Worm (Caenorhabditis elegans) whole organism, mixed stage, embryonic: ENCODE measurements around the gene mdt-20.

Source experiments
- M03D4.4 ChIP-seq: sonication (generic microtip); optimal IDR thresholded peaks from 2 replicates; lab custom pipeline; 2017; ENCODE audit warnings: mild to moderate bottlenecking, missing genetic modification characterization, missing compliant biosample characterization
- blmp-1 ChIP-seq: fragments of 150-350 bp; optimal IDR thresholded peaks from 2 replicates; lab custom pipeline; 2014; ENCODE audit warnings: missing biosample characterization, missing genetic modification characterization
- ceh-39 ChIP-seq: fragments of 150-350 bp; optimal IDR thresholded peaks from 2 replicates; lab custom pipeline; 2014; ENCODE audit warnings: missing biosample characterization, missing genetic modification characterization
- ceh-43 ChIP-seq: fragments of 200-800 bp; sonication (Bioruptor generic); optimal IDR thresholded peaks from 2 replicates; lab custom pipeline; 2018; ENCODE audit warnings: mild to moderate bottlenecking, missing genetic modification characterization, moderate library complexity, missing compliant biosample characterization
- ceh-83 ChIP-seq: fragments of 200-800 bp; sonication (Bioruptor generic); optimal IDR thresholded peaks from 2 replicates; lab custom pipeline; 2018; ENCODE audit warnings: mild to moderate bottlenecking, missing genetic modification characterization, missing compliant biosample characterization
- ces-1 ChIP-seq: fragments of 150-350 bp; optimal IDR thresholded peaks from 2 replicates; lab custom pipeline; 2014; ENCODE audit warnings: missing biosample characterization, missing genetic modification reagents, missing genetic modification characterization
- elt-1 ChIP-seq: sonication (generic microtip); optimal IDR thresholded peaks from 2 replicates; lab custom pipeline; 2017; ENCODE audit warnings: missing genetic modification characterization, mild to moderate bottlenecking, missing compliant biosample characterization, antibody characterized with exemption, moderate library complexity, borderline replicate concordance; ENCODE audit not compliant: insufficient read depth
- elt-3 ChIP-seq: fragments of 150-350 bp; optimal IDR thresholded peaks from 2 replicates; lab custom pipeline; 2014; ENCODE audit warnings: missing biosample characterization, missing genetic modification characterization
- ham-2 ChIP-seq: fragments of 200-800 bp; sonication (Bioruptor generic); optimal IDR thresholded peaks from 2 replicates; lab custom pipeline; 2018; ENCODE audit warnings: mild to moderate bottlenecking, missing genetic modification characterization, missing compliant biosample characterization
- hlh-1 ChIP-seq: fragments of 150-350 bp; optimal IDR thresholded peaks from 2 replicates; lab custom pipeline; 2014; ENCODE audit warnings: missing biosample characterization, missing genetic modification reagents, missing genetic modification characterization
- mab-5 ChIP-seq: fragments of 150-350 bp; optimal IDR thresholded peaks from 2 replicates; lab custom pipeline; 2014; ENCODE audit warnings: missing biosample characterization, missing genetic modification characterization
- nhr-12 ChIP-seq: fragments of 150-350 bp; optimal IDR thresholded peaks from 2 replicates; lab custom pipeline; 2014; ENCODE audit warnings: missing biosample characterization, missing genetic modification characterization
- nhr-2 ChIP-seq: fragments of 150-350 bp; optimal IDR thresholded peaks from 2 replicates; lab custom pipeline; 2014; ENCODE audit warnings: missing biosample characterization, missing genetic modification characterization
- nhr-237 ChIP-seq: fragments of 150-350 bp; optimal IDR thresholded peaks from 2 replicates; lab custom pipeline; 2014; ENCODE audit warnings: missing biosample characterization, missing genetic modification characterization
- nhr-28 ChIP-seq: fragments of 150-350 bp; optimal IDR thresholded peaks from 2 replicates; lab custom pipeline; 2014; ENCODE audit warnings: missing biosample characterization, missing genetic modification characterization
- sem-2 ChIP-seq: fragments of 200-800 bp; sonication (Bioruptor generic); optimal IDR thresholded peaks from 2 replicates; lab custom pipeline; 2018; ENCODE audit warnings: mild to moderate bottlenecking, missing genetic modification characterization, missing compliant biosample characterization
- snpc-4 ChIP-seq: fragments of 150-350 bp; optimal IDR thresholded peaks from 2 replicates; lab custom pipeline; 2014; ENCODE audit warnings: missing biosample characterization, missing genetic modification characterization
- sptf-1 ChIP-seq: sonication (generic microtip); optimal IDR thresholded peaks from 2 replicates; lab custom pipeline; 2017; ENCODE audit warnings: mild to moderate bottlenecking, missing genetic modification characterization, moderate library complexity, missing compliant biosample characterization
- unc-120 ChIP-seq: sonication (generic microtip); optimal IDR thresholded peaks from 2 replicates; lab custom pipeline; 2017; ENCODE audit warnings: missing genetic modification characterization, missing compliant biosample characterization; ENCODE audit not compliant: poor library complexity, severe bottlenecking
- unc-62 ChIP-seq: fragments of 150-350 bp; optimal IDR thresholded peaks from 2 replicates; lab custom pipeline; 2014; ENCODE audit warnings: missing biosample characterization, missing genetic modification reagents, missing genetic modification characterization
- zip-8 ChIP-seq: fragments of 150-350 bp; optimal IDR thresholded peaks from 2 replicates; lab custom pipeline; 2014; ENCODE audit warnings: missing biosample characterization, missing genetic modification characterization

The mdt-20 gene

DNA sequence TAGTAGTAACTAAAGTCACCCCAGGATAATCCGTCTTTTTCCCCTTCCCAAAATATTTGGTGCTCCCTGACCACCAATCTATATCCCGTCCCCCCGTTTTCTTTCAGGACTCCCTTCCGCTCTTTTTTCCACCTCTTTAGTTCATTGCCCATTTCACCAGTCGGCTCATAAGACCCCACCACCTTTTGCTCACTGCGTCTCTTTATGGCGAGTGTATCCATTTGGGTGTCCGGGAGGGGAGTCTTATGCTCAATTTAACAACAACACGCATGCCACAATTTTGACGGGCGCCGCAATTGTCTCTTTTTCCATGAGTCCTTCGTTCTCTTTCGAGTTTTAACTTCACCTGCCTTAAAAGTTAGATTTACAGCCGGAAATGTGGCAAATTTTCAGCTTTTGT, 25.6 kb downstream of the mdt-20 start:
- no peak for TF ChIP-seq unc-62
- no peak for TF ChIP-seq nhr-2 (tag; lab: Kevin White, UChicago)
- peak; percentile 65 for TF ChIP-seq ces-1 (GFP tag; lab: Kevin White, UChicago)

DNA sequence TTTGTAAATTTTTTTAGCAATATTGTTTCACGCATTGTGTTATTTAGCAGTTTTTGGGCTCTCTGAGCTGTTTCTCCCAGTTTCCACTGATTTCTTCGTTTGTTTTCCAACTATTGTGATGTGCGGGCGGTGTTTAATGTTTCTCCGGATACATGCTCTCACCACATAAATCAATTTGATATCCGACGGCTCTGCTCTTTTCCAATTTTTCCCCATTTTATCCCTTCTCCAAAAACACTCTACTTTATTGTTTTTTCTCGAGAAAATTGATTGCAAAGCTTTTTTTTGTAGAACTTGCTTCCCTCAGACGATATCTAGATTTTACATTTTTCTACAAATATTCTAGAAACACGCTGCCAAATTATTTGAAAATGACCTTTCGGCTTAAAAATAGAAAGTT, 27.9 kb downstream of the mdt-20 start:
- TF ChIP-seq elt-1 (tag; lab: Kevin White, UChicago) (no peak), nhr-2 (tag; lab: Kevin White, UChicago) (no peak), ceh-43 (GFP tag; lab: Kevin White, UChicago) (no peak), ham-2 (GFP tag; lab: Kevin White, UChicago) (no peak), zip-8 (tag; lab: Kevin White, UChicago) (no peak), sptf-1 (tag; lab: Kevin White, UChicago) (no peak), unc-120 (no peak), blmp-1 (no peak)

DNA sequence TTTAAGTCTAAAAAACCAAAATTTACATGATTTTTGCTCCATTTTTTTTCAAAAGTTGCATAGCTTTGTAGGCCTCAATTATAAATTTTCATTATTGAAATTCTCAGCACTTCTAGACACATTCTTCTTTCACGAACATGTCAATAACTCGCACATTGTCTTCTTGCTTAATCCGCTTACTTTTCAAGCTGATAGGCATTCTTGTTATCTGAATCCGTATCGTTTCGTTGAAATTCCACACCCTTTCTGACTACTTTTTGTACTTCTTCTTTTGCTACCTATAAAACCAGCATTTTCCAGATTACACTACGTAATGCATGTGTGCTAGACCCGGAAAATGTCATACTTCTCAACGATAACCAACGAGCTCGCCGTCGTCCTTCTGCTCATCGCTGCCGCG, 28.7 kb downstream of the mdt-20 start, which contains the start of gene W09G12.9:
TSS of gene W09G12.9 (plus strand) at position 301 of the 400 bp plus-strand sequence.
- TF ChIP-seq elt-3 (tag; lab: Kevin White, UChicago) (no peak), nhr-237 (tag; lab: Kevin White, UChicago) (no peak)

DNA sequence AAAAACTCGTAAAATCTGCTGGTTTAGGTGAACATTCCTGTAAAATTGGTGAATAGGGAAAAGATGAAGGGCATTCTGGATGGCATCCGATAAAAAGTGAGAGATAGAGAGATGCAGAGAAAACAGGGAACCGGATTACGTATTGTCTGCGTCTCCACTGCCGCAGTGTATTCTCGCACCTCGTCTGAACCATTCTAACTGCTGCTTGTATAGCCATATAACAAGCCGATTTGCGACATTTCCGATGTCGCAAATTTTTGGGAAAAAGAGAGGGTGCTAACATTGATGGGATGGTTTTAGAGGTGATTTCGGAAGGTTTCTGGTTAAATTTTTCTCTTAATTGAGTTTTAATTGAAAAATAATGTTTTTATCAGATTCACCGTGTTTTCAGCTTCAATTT, 33.6 kb downstream of the mdt-20 start, which contains the start of gene W09G12.10:
TSS of gene W09G12.10 (minus strand) at position 121 of the 400 bp plus-strand sequence.
- TF ChIP-seq elt-3 (tag; lab: Kevin White, UChicago) = no peak
- peak; percentile 19 for TF ChIP-seq ces-1 (GFP tag; lab: Kevin White, UChicago)
- TF ChIP-seq ham-2 (GFP tag; lab: Kevin White, UChicago) = peak; percentile 73
- TF ChIP-seq, all 35 proteins: peak for 2

DNA sequence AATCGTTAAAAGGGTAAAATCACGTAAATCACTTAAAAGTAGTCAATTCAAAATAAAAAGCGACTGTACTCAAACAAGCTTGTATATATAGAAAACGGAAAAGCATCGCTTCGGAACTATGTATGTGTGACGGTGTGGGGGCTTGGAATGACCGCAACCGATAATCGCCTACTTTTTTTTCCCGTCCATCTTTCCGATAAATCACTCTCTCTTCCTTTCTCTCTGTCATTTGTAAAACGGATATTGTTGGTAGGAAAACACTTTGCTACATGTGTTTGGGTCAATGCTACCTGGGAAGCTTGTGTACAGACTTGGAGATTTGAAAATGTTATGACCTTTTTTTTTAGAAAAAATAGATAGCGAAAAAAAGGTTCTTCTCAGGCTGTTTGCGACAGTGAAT, 37.2 kb downstream of the mdt-20 start:
- TF ChIP-seq mab-5 (tag; lab: Kevin White, UChicago) = no peak
- no peak for TF ChIP-seq zip-8 (tag; lab: Kevin White, UChicago)

DNA sequence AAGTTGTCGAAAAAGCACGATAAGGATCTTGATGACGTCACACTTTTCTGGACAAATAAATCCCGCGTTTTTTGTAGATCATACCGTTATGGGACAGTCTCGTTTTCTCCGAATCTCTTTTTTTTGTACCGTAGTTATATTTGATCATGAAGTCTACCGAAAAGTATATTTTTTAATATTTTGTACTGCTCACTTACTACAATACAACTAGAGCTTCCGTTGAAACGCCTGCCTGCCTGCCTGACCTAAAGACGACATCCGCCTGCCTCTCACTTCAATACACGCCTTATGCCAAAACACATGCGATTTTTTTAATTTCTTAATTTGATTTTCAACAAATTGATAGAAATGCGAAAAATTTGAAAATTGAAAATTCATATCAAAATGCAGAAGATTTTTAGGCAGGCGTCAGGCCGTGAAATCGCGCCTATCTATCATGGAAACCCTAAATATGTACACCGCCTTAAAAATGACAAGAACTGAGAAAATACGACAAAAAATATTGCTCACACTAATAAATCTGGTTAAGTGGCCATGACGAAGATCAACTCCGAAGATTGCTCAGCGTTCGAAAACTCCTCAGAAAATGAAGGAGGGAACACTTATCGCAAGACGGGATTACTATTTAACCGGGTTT, 38.1 kb downstream of the mdt-20 start, which contains the start of gene W09G12.8:
TSS of gene W09G12.8 (plus strand) at position 587 of the 637 bp plus-strand sequence.
- TF ChIP-seq zip-8 (tag; lab: Kevin White, UChicago) (peak; percentile 0), elt-1 (tag; lab: Kevin White, UChicago) (no peak)

DNA sequence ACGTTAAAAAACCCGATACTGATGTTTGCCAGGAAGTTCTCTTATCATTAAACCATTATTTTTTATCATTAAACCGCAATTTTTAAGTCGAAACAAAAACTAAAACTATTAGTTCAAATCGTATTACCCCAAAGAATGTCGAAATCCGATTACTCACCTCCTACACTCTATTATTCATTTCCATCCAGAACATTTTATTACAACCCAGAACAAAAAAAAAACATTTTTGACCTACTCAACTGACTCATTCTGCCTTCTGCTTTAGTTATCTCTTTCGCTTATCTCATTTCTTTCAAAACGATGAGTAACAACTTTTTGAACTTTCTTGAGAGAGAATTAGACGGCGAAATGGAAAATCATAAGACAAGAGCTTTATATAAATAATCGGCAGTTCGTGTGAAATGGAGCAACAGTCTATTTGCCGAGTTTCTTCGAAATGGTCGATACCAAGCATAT, 41.1 kb downstream of the mdt-20 start, which contains the start of gene W09G12.7:
TSS of gene W09G12.7 (plus strand) at position 406 of the 456 bp plus-strand sequence.
- TF ChIP-seq snpc-4 (tag; lab: Kevin White, UChicago) (no peak), blmp-1 (no peak), hlh-1 (tag; lab: Kevin White, UChicago) (no peak), zip-8 (tag; lab: Kevin White, UChicago) (no peak), M03D4.4 (no peak)

DNA sequence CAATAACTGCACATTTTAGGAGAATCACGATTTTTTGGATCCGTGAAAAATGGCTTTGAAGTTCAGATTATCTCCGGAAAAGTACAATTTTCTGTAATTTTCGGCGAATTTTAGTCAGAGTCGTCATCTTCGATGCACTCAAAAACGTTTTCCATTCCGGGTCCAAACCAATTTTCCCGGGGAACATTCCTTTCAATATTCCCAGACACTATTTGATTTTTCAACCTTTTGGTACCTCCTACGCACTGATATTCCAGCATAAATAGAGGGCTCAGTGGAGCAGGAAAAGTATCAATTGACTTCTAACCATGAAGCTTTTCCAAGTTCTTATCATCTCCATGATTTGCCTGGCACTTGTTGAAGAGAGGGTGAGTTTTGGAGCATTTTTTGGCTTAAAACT, 44.0 kb downstream of the mdt-20 start, which contains the start of gene W09G12.6:
TSS of gene W09G12.6 (plus strand) at position 301 of the 400 bp plus-strand sequence.
- TF ChIP-seq ceh-43 (GFP tag; lab: Kevin White, UChicago) = no peak
- TF ChIP-seq blmp-1 = no peak
- no peak for TF ChIP-seq sptf-1 (tag; lab: Kevin White, UChicago)
- TF ChIP-seq ceh-83 (GFP tag; lab: Kevin White, UChicago) = no peak
- no peak for TF ChIP-seq nhr-237 (tag; lab: Kevin White, UChicago)
- no peak for TF ChIP-seq mab-5 (tag; lab: Kevin White, UChicago)
- no peak for TF ChIP-seq sem-2
- no peak for TF ChIP-seq ces-1 (GFP tag; lab: Kevin White, UChicago)
- TF ChIP-seq nhr-12 (tag; lab: Kevin White, UChicago) = no peak
- TF ChIP-seq nhr-28 (tag; lab: Kevin White, UChicago) = no peak
- TF ChIP-seq unc-62 = no peak
- TF ChIP-seq ceh-39 (tag; lab: Kevin White, UChicago) = no peak
- TF ChIP-seq nhr-2 (tag; lab: Kevin White, UChicago) = no peak
